Worm (Caenorhabditis elegans) whole organism, L4 larva: ENCODE results near the gene Y22D7AL.4.

ENCODE experiments used
- D1046.2 ChIP-seq: fragments of 200-800 bp; sonication (Bioruptor generic); IDR thresholded peaks from 2 replicates; pipeline ENCODE4 v1.3.6; 2022; ENCODE audit warnings: missing genetic modification characterization, missing compliant biosample characterization
- F26F4.8 ChIP-seq: fragments of 200-800 bp; sonication (Bioruptor generic); conservative IDR thresholded peaks from 2 replicates; pipeline ENCODE4 v1.3.6; 2022; ENCODE audit warnings: missing genetic modification characterization, missing compliant biosample characterization
- F44E2.7 ChIP-seq: fragments of 200-800 bp; sonication (Bioruptor generic); IDR thresholded peaks from 2 replicates; pipeline ENCODE4 v2.1.2; 2022; ENCODE audit warnings: missing genetic modification characterization, missing compliant biosample characterization
- F49E8.2 ChIP-seq: sonication (generic microtip); optimal IDR thresholded peaks from 2 replicates; lab custom pipeline; 2016; ENCODE audit warnings: missing compliant biosample characterization, mild to moderate bottlenecking, missing genetic modification characterization, borderline replicate concordance
- T20F7.1 ChIP-seq: fragments of 200-800 bp; sonication (Bioruptor generic); optimal IDR thresholded peaks from 2 replicates; lab custom pipeline; 2018; ENCODE audit warnings: mild to moderate bottlenecking, missing genetic modification characterization, missing compliant biosample characterization
- Y105C5A.15 ChIP-seq: fragments of 200-800 bp; sonication (Bioruptor generic); IDR thresholded peaks from 2 replicates; pipeline ENCODE4 v1.3.6; 2022; ENCODE audit warnings: missing genetic modification characterization, missing compliant biosample characterization
- Y48G9A.11 ChIP-seq: fragments of 200-800 bp; sonication (Bioruptor generic); IDR thresholded peaks from 2 replicates; pipeline ENCODE4 v1.3.6; 2022; ENCODE audit warnings: missing genetic modification reagents, missing genetic modification characterization, missing compliant biosample characterization
- Y5F2A.4 ChIP-seq: fragments of 200-800 bp; sonication (Bioruptor generic); optimal IDR thresholded peaks from 2 replicates; lab custom pipeline; 2018; ENCODE audit warnings: mild to moderate bottlenecking, missing genetic modification characterization, missing compliant biosample characterization
- ZK337.2 ChIP-seq: fragments of 200-800 bp; sonication (Bioruptor generic); IDR thresholded peaks from 2 replicates; pipeline ENCODE4 v1.3.6; 2022; ENCODE audit warnings: missing genetic modification reagents, missing genetic modification characterization, missing compliant biosample characterization
- ama-1 ChIP-seq: fragments of 150-350 bp; optimal IDR thresholded peaks from 2 replicates; lab custom pipeline; 2014; ENCODE audit warnings: inconsistent platforms, mixed read lengths
- ceh-28 ChIP-seq: fragments of 150-350 bp; optimal IDR thresholded peaks from 2 replicates; lab custom pipeline; 2014; ENCODE audit warnings: missing biosample characterization, missing genetic modification reagents, missing genetic modification characterization
- ces-1 ChIP-seq: fragments of 150-350 bp; sonication (generic microtip); optimal IDR thresholded peaks from 4 replicates; lab custom pipeline; 2014; ENCODE audit warnings: missing biosample characterization, missing genetic modification reagents, missing genetic modification characterization
- cey-2 ChIP-seq: sonication (generic microtip); optimal IDR thresholded peaks from 3 replicates; lab custom pipeline; 2017; ENCODE audit warnings: missing genetic modification characterization, mild to moderate bottlenecking, missing compliant biosample characterization, antibody characterized with exemption, borderline replicate concordance; ENCODE audit not compliant: insufficient read depth
- daf-12 ChIP-seq: fragments of 150-350 bp; optimal IDR thresholded peaks from 2 replicates; lab custom pipeline; 2014; ENCODE audit warnings: missing biosample characterization, missing genetic modification reagents, missing genetic modification characterization
- daf-16 ChIP-seq, 3 experiments: sonication (generic microtip); optimal IDR thresholded peaks; 2 replicates each; lab custom pipeline; 2016 to 2017; ENCODE audit warnings: missing genetic modification characterization in 3 of 3, missing genetic modification reagents in 3 of 3, mild to moderate bottlenecking in 2 of 3, missing compliant biosample characterization in 2 of 3, missing biosample characterization in 1 of 3, moderate library complexity in 1 of 3
- daf-19 ChIP-seq: fragments of 200-800 bp; sonication (Bioruptor generic); conservative IDR thresholded peaks from 2 replicates; pipeline ENCODE4 v1.3.6; 2022; ENCODE audit warnings: missing genetic modification characterization, missing compliant biosample characterization
- daf-8 ChIP-seq: fragments of 200-800 bp; sonication (Bioruptor generic); IDR thresholded peaks from 2 replicates; pipeline ENCODE4 v1.3.6; 2022; ENCODE audit warnings: missing genetic modification characterization, missing compliant biosample characterization
- dmd-9 ChIP-seq: fragments of 200-800 bp; sonication (Bioruptor generic); IDR thresholded peaks from 2 replicates; pipeline ENCODE4 v1.3.6; 2022; ENCODE audit warnings: missing genetic modification reagents, missing genetic modification characterization, missing compliant biosample characterization
- dpl-1 ChIP-seq: fragments of 150-350 bp; optimal IDR thresholded peaks from 2 replicates; lab custom pipeline; 2014; ENCODE audit warnings: missing biosample characterization, missing genetic modification reagents, missing genetic modification characterization
- egl-27 ChIP-seq: sonication (generic microtip); optimal IDR thresholded peaks from 3 replicates; lab custom pipeline; 2017; ENCODE audit warnings: missing biosample characterization, missing genetic modification reagents, missing genetic modification characterization
- egl-43 ChIP-seq: fragments of 200-800 bp; sonication (Bioruptor generic); IDR thresholded peaks from 2 replicates; pipeline ENCODE4 v1.3.6; 2022; ENCODE audit warnings: missing genetic modification reagents, missing genetic modification characterization, missing compliant biosample characterization
- fos-1 ChIP-seq: fragments of 150-350 bp; optimal IDR thresholded peaks from 2 replicates; lab custom pipeline; 2014; ENCODE audit warnings: missing biosample characterization, missing genetic modification characterization
- gei-8 ChIP-seq: fragments of 200-800 bp; sonication (Bioruptor generic); optimal IDR thresholded peaks from 2 replicates; lab custom pipeline; 2018; ENCODE audit warnings: mild to moderate bottlenecking, missing genetic modification characterization, missing compliant biosample characterization
- hlh-30 ChIP-seq: sonication (generic microtip); optimal IDR thresholded peaks from 2 replicates; lab custom pipeline; 2017; ENCODE audit warnings: antibody characterized with exemption, mild to moderate bottlenecking, missing genetic modification characterization, missing compliant biosample characterization; ENCODE audit not compliant: insufficient read depth
- lim-7 ChIP-seq: fragments of 200-800 bp; sonication (Bioruptor generic); IDR thresholded peaks from 2 replicates; pipeline ENCODE4 v1.3.6; 2022; ENCODE audit warnings: missing genetic modification characterization, missing compliant biosample characterization
- lin-1 ChIP-seq: fragments of 200-800 bp; sonication (Bioruptor generic); IDR thresholded peaks from 2 replicates; pipeline ENCODE4 v1.3.6; 2022; ENCODE audit warnings: missing genetic modification reagents, missing genetic modification characterization, missing compliant biosample characterization
- lin-13 ChIP-seq: fragments of 150-350 bp; optimal IDR thresholded peaks from 2 replicates; lab custom pipeline; 2014; ENCODE audit warnings: missing biosample characterization, missing genetic modification reagents, missing genetic modification characterization
- lin-29 ChIP-seq: fragments of 200-800 bp; sonication (Bioruptor generic); IDR thresholded peaks from 2 replicates; pipeline ENCODE4 v1.3.6; 2022; ENCODE audit warnings: missing genetic modification reagents, missing genetic modification characterization, missing compliant biosample characterization
- lin-39 ChIP-seq: fragments of 150-350 bp; optimal IDR thresholded peaks from 2 replicates; lab custom pipeline; 2014; ENCODE audit warnings: missing biosample characterization, missing genetic modification reagents, missing genetic modification characterization
- lir-3 ChIP-seq: sonication (generic microtip); optimal IDR thresholded peaks from 2 replicates; lab custom pipeline; 2016; ENCODE audit warnings: mild to moderate bottlenecking, missing genetic modification characterization, missing compliant biosample characterization
- lsy-2 ChIP-seq, 2 experiments: fragments of 150-350 bp in 1 of 2; sonication (generic microtip) in 1 of 2; optimal IDR thresholded peaks; 2 replicates each; lab custom pipeline; 2014 to 2017; ENCODE audit warnings: missing biosample characterization in 2 of 2, missing genetic modification characterization in 2 of 2
- mep-1 ChIP-seq: fragments of 150-350 bp; sonication (generic microtip); optimal IDR thresholded peaks from 3 replicates; lab custom pipeline; 2014; ENCODE audit warnings: missing biosample characterization, missing genetic modification characterization
- mes-2 ChIP-seq: sonication (generic microtip); optimal IDR thresholded peaks from 2 replicates; lab custom pipeline; 2016; ENCODE audit warnings: missing genotype, mild to moderate bottlenecking, missing genetic modification characterization, missing compliant biosample characterization; ENCODE audit not compliant: poor library complexity, severe bottlenecking
- nhr-10 ChIP-seq: fragments of 150-350 bp; optimal IDR thresholded peaks from 2 replicates; lab custom pipeline; 2014; ENCODE audit warnings: missing biosample characterization, missing genetic modification characterization
- nhr-28 ChIP-seq: fragments of 150-350 bp; optimal IDR thresholded peaks from 2 replicates; lab custom pipeline; 2014; ENCODE audit warnings: missing biosample characterization, missing genetic modification characterization
- nhr-41 ChIP-seq: fragments of 200-800 bp; sonication (Bioruptor generic); IDR thresholded peaks from 2 replicates; pipeline ENCODE4 v1.3.6; 2022; ENCODE audit warnings: missing genetic modification reagents, missing genetic modification characterization, missing compliant biosample characterization
- nhr-48 ChIP-seq: sonication (generic microtip); optimal IDR thresholded peaks from 2 replicates; lab custom pipeline; 2016; ENCODE audit warnings: mild to moderate bottlenecking, missing genetic modification characterization, missing compliant biosample characterization
- php-3 ChIP-seq: fragments of 200-800 bp; sonication (Bioruptor generic); IDR thresholded peaks from 2 replicates; pipeline ENCODE4 v1.3.6; 2022; ENCODE audit warnings: missing genetic modification reagents, missing genetic modification characterization, missing compliant biosample characterization
- skn-1 ChIP-seq: fragments of 150-350 bp; optimal IDR thresholded peaks from 2 replicates; lab custom pipeline; 2014; ENCODE audit warnings: missing biosample characterization, missing genetic modification characterization
- spr-1 ChIP-seq: sonication (generic microtip); optimal IDR thresholded peaks from 2 replicates; lab custom pipeline; 2016; ENCODE audit warnings: mild to moderate bottlenecking, missing genetic modification characterization, missing compliant biosample characterization
- spr-3 ChIP-seq: fragments of 200-800 bp; sonication (Bioruptor generic); optimal IDR thresholded peaks from 2 replicates; lab custom pipeline; 2018; ENCODE audit warnings: mild to moderate bottlenecking, missing genetic modification characterization, missing compliant biosample characterization
- tag-97 ChIP-seq: fragments of 200-800 bp; sonication (Bioruptor generic); IDR thresholded peaks from 2 replicates; pipeline ENCODE4 v1.3.6; 2022; ENCODE audit warnings: missing genetic modification characterization, missing compliant biosample characterization
- tra-1 ChIP-seq: fragments of 200-800 bp; sonication (Bioruptor generic); IDR thresholded peaks from 2 replicates; pipeline ENCODE4 v1.3.6; 2022; ENCODE audit warnings: missing genetic modification reagents, missing genetic modification characterization, missing compliant biosample characterization
- vab-7 ChIP-seq: fragments of 200-800 bp; sonication (Bioruptor generic); IDR thresholded peaks from 2 replicates; pipeline ENCODE4 v1.3.6; 2022; ENCODE audit warnings: missing genetic modification reagents, missing genetic modification characterization, missing compliant biosample characterization
- zfp-3 ChIP-seq: fragments of 200-800 bp; sonication (Bioruptor generic); conservative IDR thresholded peaks from 2 replicates; pipeline ENCODE4 v1.3.6; 2022; ENCODE audit warnings: missing genetic modification reagents, missing genetic modification characterization, missing compliant biosample characterization
- ztf-7 ChIP-seq: fragments of 150-350 bp; optimal IDR thresholded peaks from 2 replicates; lab custom pipeline; 2014; ENCODE audit warnings: missing biosample characterization, missing genetic modification characterization

Y22D7AL.4 gene

ce11 chrIII:1603776-1604175, 22.7 kb upstream of the Y22D7AL.4 start (continued):
- TF ChIP-seq F49E8.2 (tag; lab: Kevin White, UChicago) (no peak), Y5F2A.4 (GFP tag; lab: Kevin White, UChicago) (peak; percentile 2)

ce11 chrIII:1604514-1604976, 21.9 kb upstream of the Y22D7AL.4 start, which contains the start of gene Y22D7AL.6:
Gene Y22D7AL.6 (plus strand): TSS chrIII:1604926.
- TF ChIP-seq cey-2: no peak
- peak; percentile 65 for TF ChIP-seq nhr-48 (tag; lab: Kevin White, UChicago)
- peak; percentile 81 for TF ChIP-seq lin-1 (GFP tag; lab: Robert Waterston, UW)
- no peak for TF ChIP-seq egl-27 (tag; lab: Kevin White, UChicago)
- no peak for TF ChIP-seq nhr-10
- TF ChIP-seq skn-1 (tag; lab: Kevin White, UChicago): no peak
- TF ChIP-seq ZK337.2: no peak
- TF ChIP-seq daf-19 (GFP tag; lab: Robert Waterston, UW): peak; percentile 69; the same call in 1 of the 2 replicates
- peak in 1 of 2 experiments; percentile 36 for TF ChIP-seq lsy-2 (tag; optimal IDR thresholded peaks at IDR 0.05; lab: Kevin White, UChicago)
- TF ChIP-seq tra-1 (GFP tag; lab: Robert Waterston, UW): peak; percentile 79
- TF ChIP-seq spr-1 (tag; lab: Kevin White, UChicago): peak; percentile 61
- TF ChIP-seq nhr-41 (GFP tag; lab: Robert Waterston, UW): no peak
- TF ChIP-seq daf-12 (tag; lab: Kevin White, UChicago): no peak
- TF ChIP-seq F26F4.8 (GFP tag; lab: Robert Waterston, UW): peak; percentile 97
- TF ChIP-seq zfp-3: peak; percentile 79; the same call in 1 of the 2 replicates
- TF ChIP-seq D1046.2 (GFP tag; lab: Robert Waterston, UW): peak; percentile 90
- no peak for TF ChIP-seq tag-97 (GFP tag; lab: Robert Waterston, UW)
- no peak for TF ChIP-seq daf-8
- peak; percentile 37 for TF ChIP-seq F49E8.2 (tag; lab: Kevin White, UChicago)
- peak; percentile 65 for TF ChIP-seq mes-2 (tag; lab: Kevin White, UChicago)
- TF ChIP-seq hlh-30 (tag; lab: Kevin White, UChicago): no peak
- 0 out of 2 replicates have a peak, but pooled peaks have one; percentile 85 for TF ChIP-seq F44E2.7 (GFP tag; lab: Robert Waterston, UW)
- TF ChIP-seq Y48G9A.11: peak; percentile 77; the same call in 1 of the 2 replicates
- peak; percentile 53 for TF ChIP-seq Y5F2A.4 (GFP tag; lab: Kevin White, UChicago)
- TF ChIP-seq ama-1 (lab: Kevin White, UChicago): no peak
- peak; percentile 95 for TF ChIP-seq egl-43 (GFP tag; lab: Robert Waterston, UW)
- TF ChIP-seq lim-7 (GFP tag; lab: Robert Waterston, UW): peak; percentile 91
- TF ChIP-seq php-3 (GFP tag; lab: Robert Waterston, UW): peak; percentile 65; the same call in 1 of the 2 replicates
- TF ChIP-seq dpl-1: no peak
- no peak for TF ChIP-seq fos-1 (tag; lab: Kevin White, UChicago)
- peak; percentile 76 for TF ChIP-seq vab-7 (GFP tag; lab: Robert Waterston, UW)
- no peak for TF ChIP-seq T20F7.1 (GFP tag; lab: Kevin White, UChicago)
- TF ChIP-seq ztf-7: no peak
- TF ChIP-seq dmd-9 (GFP tag; lab: Robert Waterston, UW): 0 out of 2 replicates have a peak, but pooled peaks have one; percentile 12
- TF ChIP-seq gei-8 (GFP tag; lab: Kevin White, UChicago): peak; percentile 81
- peak; percentile 65 for TF ChIP-seq lir-3 (tag; lab: Kevin White, UChicago)
- TF ChIP-seq lin-29 (GFP tag; lab: Robert Waterston, UW): 0 out of 2 replicates have a peak, but pooled peaks have one; percentile 48
- TF ChIP-seq ces-1 (GFP tag; lab: Kevin White, UChicago): no peak
- peak; percentile 49 to 90 for TF ChIP-seq daf-16 (GFP tag; optimal IDR thresholded peaks at IDR 0.05; lab: Kevin White, UChicago)
- peak; percentile 46 for TF ChIP-seq daf-16 (tag; optimal IDR thresholded peaks at IDR 0.05; lab: Kevin White, UChicago)
- TF ChIP-seq mep-1 (tag; lab: Kevin White, UChicago): no peak
- TF ChIP-seq lin-13 (GFP tag; lab: Kevin White, UChicago): peak; percentile 90
- no peak for TF ChIP-seq lin-39 (tag; lab: Kevin White, UChicago)
- TF ChIP-seq nhr-28 (tag; lab: Kevin White, UChicago): no peak
- no peak for TF ChIP-seq ceh-28 (tag; lab: Kevin White, UChicago)
- peak; percentile 79 for TF ChIP-seq spr-3 (GFP tag; lab: Kevin White, UChicago)
- TF ChIP-seq Y105C5A.15 (GFP tag; lab: Robert Waterston, UW): peak; percentile 45; the same call in 1 of the 2 replicates
